Worm (Caenorhabditis elegans) whole organism, L3 larva: ENCODE measurements around the gene ltah-1.1.

Experiments used
- R02D3.7 ChIP-seq: fragments of 150-350 bp; optimal IDR thresholded peaks from 2 replicates; lab custom pipeline; 2014; ENCODE audit warnings: missing biosample characterization, missing genetic modification characterization
- ama-1 ChIP-seq: fragments of 150-350 bp; optimal IDR thresholded peaks from 2 replicates; lab custom pipeline; 2018
- elt-2 ChIP-seq: sonication (generic microtip); optimal IDR thresholded peaks from 2 replicates; lab custom pipeline; 2016; ENCODE audit warnings: missing genetic modification reagents, mild to moderate bottlenecking, missing genetic modification characterization, missing compliant biosample characterization
- lin-39 ChIP-seq: fragments of 150-350 bp; optimal IDR thresholded peaks from 2 replicates; lab custom pipeline; 2018; ENCODE audit warnings: missing biosample characterization, missing genetic modification reagents, missing genetic modification characterization
- nfya-1 ChIP-seq: sonication (generic microtip); optimal IDR thresholded peaks from 2 replicates; lab custom pipeline; 2017; ENCODE audit warnings: missing genetic modification characterization, mild to moderate bottlenecking, missing compliant biosample characterization, antibody characterized with exemption, moderate library complexity; ENCODE audit not compliant: insufficient read depth
- nhr-11 ChIP-seq: fragments of 150-350 bp; optimal IDR thresholded peaks from 2 replicates; lab custom pipeline; 2014; ENCODE audit warnings: missing biosample characterization, missing genetic modification characterization
- nhr-76 ChIP-seq: fragments of 150-350 bp; sonication (generic microtip); optimal IDR thresholded peaks from 5 replicates; lab custom pipeline; 2014; ENCODE audit warnings: missing biosample characterization, missing genetic modification characterization
- pqm-1 ChIP-seq: fragments of 150-350 bp; optimal IDR thresholded peaks from 2 replicates; lab custom pipeline; 2017; ENCODE audit warnings: missing biosample characterization, missing genetic modification characterization, inconsistent platforms
- tbx-2 ChIP-seq: sonication (generic microtip); optimal IDR thresholded peaks from 2 replicates; lab custom pipeline; 2016; ENCODE audit warnings: mild to moderate bottlenecking, missing genetic modification characterization, missing compliant biosample characterization
- zag-1 ChIP-seq: fragments of 150-350 bp; optimal IDR thresholded peaks from 2 replicates; lab custom pipeline; 2014; ENCODE audit warnings: missing biosample characterization, missing genetic modification characterization

DNA sequence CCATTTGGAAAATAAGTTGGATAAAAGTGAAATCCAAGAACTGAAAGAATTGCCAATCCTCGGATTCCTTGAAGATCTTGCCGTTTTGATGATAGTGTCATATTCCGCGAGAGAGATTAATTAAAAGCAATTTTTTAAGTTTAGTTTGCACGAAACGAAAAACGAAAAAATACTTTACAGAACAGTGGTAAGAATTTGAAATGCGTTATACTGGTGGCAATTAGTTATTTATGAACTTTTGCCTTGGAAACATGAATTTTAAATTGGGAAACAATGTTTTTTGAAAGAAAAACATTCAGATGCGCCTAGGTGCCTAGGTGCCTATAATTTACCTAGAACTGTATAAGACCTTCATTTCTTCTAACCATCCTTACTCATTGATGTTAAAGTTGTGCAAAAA lies 28.3 kb downstream of the ltah-1.1 start, which contains the start of gene oac-57:
- no peak for TF ChIP-seq elt-2 (tag; lab: Kevin White, UChicago)
- no peak for TF ChIP-seq zag-1 (tag; lab: Kevin White, UChicago)
- TF ChIP-seq nhr-11 (tag; lab: Kevin White, UChicago), result no peak
- TF ChIP-seq nfya-1 (tag; lab: Kevin White, UChicago), result no peak
- no peak for TF ChIP-seq pqm-1 (tag; lab: Kevin White, UChicago)
- TF ChIP-seq tbx-2, result no peak
- TF ChIP-seq nhr-76, result no peak
- TF ChIP-seq ama-1 (lab: Kevin White, UChicago), result no peak
- TF ChIP-seq R02D3.7 (tag; lab: Kevin White, UChicago), result no peak
- no peak for TF ChIP-seq lin-39 (tag; lab: Kevin White, UChicago)
